Worm (Caenorhabditis elegans): ENCODE data around the gene ZC376.8.

DNA sequence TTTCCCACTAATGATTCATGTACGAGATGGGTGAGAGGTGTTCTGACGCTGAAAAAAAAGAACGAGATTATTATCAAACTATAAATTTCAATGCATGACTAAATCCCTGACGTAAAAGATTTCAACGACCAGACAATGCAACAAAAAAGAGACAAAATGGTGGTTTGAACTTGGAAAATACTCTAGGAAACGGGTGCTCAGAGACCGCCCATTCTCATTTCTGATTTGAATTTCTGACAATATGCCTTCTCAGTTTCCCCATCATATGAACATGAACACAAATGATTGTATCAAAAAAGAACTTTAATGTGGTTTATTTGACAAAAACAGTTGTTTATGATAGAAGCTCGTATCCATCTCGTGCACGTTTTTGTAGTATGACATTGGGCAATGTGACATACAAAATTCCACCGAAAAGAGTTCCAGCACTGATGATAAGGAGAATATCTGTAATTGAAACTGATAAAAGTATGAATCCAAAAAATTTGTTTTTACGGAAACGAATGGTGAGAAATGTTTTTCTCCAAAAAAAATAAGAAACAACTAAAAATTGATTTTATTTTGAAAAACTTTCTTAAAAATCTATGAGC, 17.0 kb upstream of the ZC376.8 start, which contains the start of gene srd-26:
- TF ChIP-seq him-1 (tag; optimal IDR thresholded peaks at IDR 0.05): no peak
- no peak for TF ChIP-seq W03F9.2 (tag; optimal IDR thresholded peaks at IDR 0.05)
- TF ChIP-seq dao-5 (tag; optimal IDR thresholded peaks at IDR 0.05): no peak

All from whole organism, L4/young adult.